Worm (Caenorhabditis elegans): ENCODE results near the gene C09F12.3.
A peak's percentile ranks its signal among the peaks of the same experiment; 100 is the strongest.

C09F12.3 gene

ce11 chrX:11067256-11067655 is 24.6 kb upstream of the C09F12.3 start:
- TF ChIP-seq unc-62 (GFP tag; optimal IDR thresholded peaks at IDR 0.05): no peak
- no peak for TF ChIP-seq jun-1 (tag; optimal IDR thresholded peaks at IDR 0.05)
- peak; percentile 93 for TF ChIP-seq nhr-23 (tag; optimal IDR thresholded peaks at IDR 0.05)
- TF ChIP-seq nhr-43 (tag; optimal IDR thresholded peaks at IDR 0.05; ENCODE audit: poor library complexity, severe bottlenecking): peak; percentile 27

ce11 chrX:11064799-11065198 is 22.1 kb upstream of the C09F12.3 start, which contains the start of gene lpr-4:
lpr-4 (plus strand) TSS chrX:11065126.
- TF ChIP-seq ZK546.5 (tag; optimal IDR thresholded peaks at IDR 0.05): no peak
- TF ChIP-seq ceh-82 (tag; optimal IDR thresholded peaks at IDR 0.05): no peak
- TF ChIP-seq nhr-23 (tag; optimal IDR thresholded peaks at IDR 0.05): peak; percentile 99
- TF ChIP-seq daf-12 (tag; optimal IDR thresholded peaks at IDR 0.05): no peak
- peak; percentile 49 for TF ChIP-seq nhr-25 (tag; optimal IDR thresholded peaks at IDR 0.05)
- TF ChIP-seq elt-2 (tag; optimal IDR thresholded peaks at IDR 0.05): no peak
- peak; percentile 60 for TF ChIP-seq unc-62 (GFP tag; optimal IDR thresholded peaks at IDR 0.05)
- no peak for TF ChIP-seq nhr-76 (tag; optimal IDR thresholded peaks at IDR 0.05)
- TF ChIP-seq aly-2 (tag; optimal IDR thresholded peaks at IDR 0.05): no peak
- no peak for TF ChIP-seq egl-27 (tag; optimal IDR thresholded peaks at IDR 0.05)
- TF ChIP-seq nhr-43 (tag; optimal IDR thresholded peaks at IDR 0.05; ENCODE audit: poor library complexity, severe bottlenecking): peak; percentile 56
- no peak for TF ChIP-seq ceh-9 (tag; optimal IDR thresholded peaks at IDR 0.05)

- no peak for TF ChIP-seq mml-1 (tag; optimal IDR thresholded peaks at IDR 0.05)
- TF ChIP-seq snpc-4 (tag; optimal IDR thresholded peaks at IDR 0.05): no peak
- TF ChIP-seq nhr-43 (tag; optimal IDR thresholded peaks at IDR 0.05; ENCODE audit: poor library complexity, severe bottlenecking): peak; percentile 8
- TF ChIP-seq nhr-25 (tag; optimal IDR thresholded peaks at IDR 0.05): peak; percentile 57
- no peak for TF ChIP-seq nhr-11 (tag; optimal IDR thresholded peaks at IDR 0.05)
- TF ChIP-seq nhr-23 (tag; optimal IDR thresholded peaks at IDR 0.05): peak; percentile 82
- no peak for TF ChIP-seq pqm-1 (tag; optimal IDR thresholded peaks at IDR 0.05)
- TF ChIP-seq egl-5 (tag; optimal IDR thresholded peaks at IDR 0.05): no peak
- TF ChIP-seq nfya-1 (tag; optimal IDR thresholded peaks at IDR 0.05; ENCODE audit: insufficient read depth): no peak
- TF ChIP-seq daf-12 (tag; optimal IDR thresholded peaks at IDR 0.05): no peak
- TF ChIP-seq fos-1 (tag; optimal IDR thresholded peaks at IDR 0.05): no peak
- TF ChIP-seq elt-3 (tag; optimal IDR thresholded peaks at IDR 0.05): no peak
- TF ChIP-seq unc-62 (GFP tag; optimal IDR thresholded peaks at IDR 0.05): no peak
- peak; percentile 5 for TF ChIP-seq elt-1 (tag; optimal IDR thresholded peaks at IDR 0.05)
- TF ChIP-seq ZK546.5 (tag; optimal IDR thresholded peaks at IDR 0.05): no peak
- TF ChIP-seq nhr-76 (tag; optimal IDR thresholded peaks at IDR 0.05): no peak
These were observed 19.2 kb upstream of the C09F12.3 start, which contains the start of gene lpr-5 for ce11 chrX:11061904-11062303. lpr-5 (plus strand) TSS chrX:11062123.

- TF ChIP-seq ceh-16 (tag; optimal IDR thresholded peaks at IDR 0.05) (no peak), elt-3 (tag; optimal IDR thresholded peaks at IDR 0.05) (peak in 1 of 3 experiments; percentile 26), tbx-2 (tag; optimal IDR thresholded peaks at IDR 0.05) (no peak), sea-2 (GFP tag; optimal IDR thresholded peaks at IDR 0.05) (no peak), nhr-76 (tag; optimal IDR thresholded peaks at IDR 0.05) (no peak), ama-1 (optimal IDR thresholded peaks at IDR 0.05) (peak; percentile 65), nhr-43 (tag; optimal IDR thresholded peaks at IDR 0.05; ENCODE audit: poor library complexity, severe bottlenecking) (peak; percentile 14), nhr-23 (tag; optimal IDR thresholded peaks at IDR 0.05) (peak; percentile 96), hmg-11 (tag; optimal IDR thresholded peaks at IDR 0.05) (no peak), snpc-4 (tag; optimal IDR thresholded peaks at IDR 0.05) (no peak)
These were observed 18.3 kb upstream of the C09F12.3 start for ce11 chrX:11060940-11061339.

- TF ChIP-seq ama-1 (optimal IDR thresholded peaks at IDR 0.05) (peak; percentile 11), nhr-25 (tag; optimal IDR thresholded peaks at IDR 0.05) (peak; percentile 5), eor-1 (tag; optimal IDR thresholded peaks at IDR 0.05) (no peak), R02D3.7 (tag; optimal IDR thresholded peaks at IDR 0.05) (no peak), nhr-23 (tag; optimal IDR thresholded peaks at IDR 0.05) (peak; percentile 87), lin-15B (tag; optimal IDR thresholded peaks at IDR 0.05) (no peak), nhr-237 (tag; optimal IDR thresholded peaks at IDR 0.05) (no peak), nhr-43 (tag; optimal IDR thresholded peaks at IDR 0.05; ENCODE audit: poor library complexity, severe bottlenecking) (peak; percentile 86), aly-2 (tag; optimal IDR thresholded peaks at IDR 0.05) (no peak), nhr-12 (tag; optimal IDR thresholded peaks at IDR 0.05) (no peak), elt-1 (tag; optimal IDR thresholded peaks at IDR 0.05) (no peak), ztf-11 (tag; optimal IDR thresholded peaks at IDR 0.05) (no peak), ceh-82 (tag; optimal IDR thresholded peaks at IDR 0.05) (no peak), lsy-12 (tag; optimal IDR thresholded peaks at IDR 0.05) (no peak), nfya-1 (tag; optimal IDR thresholded peaks at IDR 0.05; ENCODE audit: insufficient read depth) (no peak), fkh-10 (GFP tag; optimal IDR thresholded peaks at IDR 0.05) (no peak)
These were observed 17.1 kb upstream of the C09F12.3 start, which contains the start of gene lpr-6 for ce11 chrX:11059744-11060143. lpr-6 (plus strand) TSS chrX:11059994.

Data from whole organism, L3 larva.